Worm (Caenorhabditis elegans): ENCODE measurements around the gene rdl-1.

rdl-1 gene

ce11 chrIV:7790151-7790691 is 20.2 kb upstream of the rdl-1 start:
- no peak for TF ChIP-seq C34F6.9 (tag; optimal IDR thresholded peaks at IDR 0.05)
- no peak for TF ChIP-seq Y55F3AM.14 (GFP tag; optimal IDR thresholded peaks at IDR 0.05)
- no peak for TF ChIP-seq elt-3 (tag; optimal IDR thresholded peaks at IDR 0.05)
- TF ChIP-seq aly-2 (tag; optimal IDR thresholded peaks at IDR 0.05) = no peak
- no peak for TF ChIP-seq R02D3.7 (tag; optimal IDR thresholded peaks at IDR 0.05)
- TF ChIP-seq fos-1 (tag; optimal IDR thresholded peaks at IDR 0.05) = no peak
- no peak for TF ChIP-seq mab-5 (tag; optimal IDR thresholded peaks at IDR 0.05)
- no peak for TF ChIP-seq skn-1 (tag; optimal IDR thresholded peaks at IDR 0.05)
- no peak for TF ChIP-seq nhr-11 (tag; optimal IDR thresholded peaks at IDR 0.05)
- no peak for TF ChIP-seq unc-39 (tag; optimal IDR thresholded peaks at IDR 0.05)
- TF ChIP-seq lsy-2 (tag; optimal IDR thresholded peaks at IDR 0.05) = no peak
- no peak for TF ChIP-seq lin-11 (tag; optimal IDR thresholded peaks at IDR 0.05)
- TF ChIP-seq ztf-4 (tag; optimal IDR thresholded peaks at IDR 0.05) = no peak
- TF ChIP-seq nhr-25 (tag; optimal IDR thresholded peaks at IDR 0.05) = no peak
- TF ChIP-seq nhr-129 (tag; optimal IDR thresholded peaks at IDR 0.05) = no peak
- no peak for TF ChIP-seq sma-3 (GFP tag; optimal IDR thresholded peaks at IDR 0.05)
- no peak for TF ChIP-seq unc-62 (GFP tag; optimal IDR thresholded peaks at IDR 0.05)
- TF ChIP-seq nhr-23 (tag; optimal IDR thresholded peaks at IDR 0.05) = no peak

- TF ChIP-seq snpc-4 (tag; optimal IDR thresholded peaks at IDR 0.05) = no peak
- no peak for TF ChIP-seq mbf-1 (tag; optimal IDR thresholded peaks at IDR 0.05)
- peak; percentile 4 for TF ChIP-seq mab-5 (tag; optimal IDR thresholded peaks at IDR 0.05)
- no peak for TF ChIP-seq peb-1 (tag; optimal IDR thresholded peaks at IDR 0.05)
- peak; percentile 65 for TF ChIP-seq nhr-25 (tag; optimal IDR thresholded peaks at IDR 0.05)
- TF ChIP-seq nhr-12 (tag; optimal IDR thresholded peaks at IDR 0.05) = no peak
- TF ChIP-seq elt-1 (tag; optimal IDR thresholded peaks at IDR 0.05) = no peak
- peak; percentile 54 for TF ChIP-seq lin-13 (GFP tag; optimal IDR thresholded peaks at IDR 0.05)
- TF ChIP-seq ZK546.5 (tag; optimal IDR thresholded peaks at IDR 0.05) = no peak
- TF ChIP-seq dmd-4 (tag; optimal IDR thresholded peaks at IDR 0.05) = no peak
- TF ChIP-seq ceh-82 (tag; optimal IDR thresholded peaks at IDR 0.05) = no peak
- TF ChIP-seq crh-2 (tag; optimal IDR thresholded peaks at IDR 0.05) = peak; percentile 69
- no peak for TF ChIP-seq ceh-16 (tag; optimal IDR thresholded peaks at IDR 0.05)
- TF ChIP-seq nhr-23 (tag; optimal IDR thresholded peaks at IDR 0.05) = no peak
- peak; percentile 57 for TF ChIP-seq F13H6.1 (tag; optimal IDR thresholded peaks at IDR 0.05)
- peak; percentile 44 for TF ChIP-seq nhr-21 (tag; optimal IDR thresholded peaks at IDR 0.05)
- peak; percentile 27 for TF ChIP-seq Y55F3AM.14 (GFP tag; optimal IDR thresholded peaks at IDR 0.05)
- peak; percentile 44 to 65 for TF ChIP-seq mdl-1 (tag; optimal IDR thresholded peaks at IDR 0.05)
- TF ChIP-seq gmeb-1 (tag; optimal IDR thresholded peaks at IDR 0.05) = peak; percentile 61
- no peak for TF ChIP-seq ztf-4 (tag; optimal IDR thresholded peaks at IDR 0.05)
- no peak for TF ChIP-seq unc-39 (tag; optimal IDR thresholded peaks at IDR 0.05)
- TF ChIP-seq C34F6.9 (tag; optimal IDR thresholded peaks at IDR 0.05) = peak; percentile 22
- TF ChIP-seq zag-1 (tag; optimal IDR thresholded peaks at IDR 0.05) = no peak
- no peak for TF ChIP-seq ztf-1 (GFP tag; conservative IDR thresholded peaks at IDR 0.05)
- peak; percentile 26 for TF ChIP-seq sma-9 (GFP tag; optimal IDR thresholded peaks at IDR 0.05)
- TF ChIP-seq sma-9 (tag; optimal IDR thresholded peaks at IDR 0.05) = no peak
- TF ChIP-seq nhr-11 (tag; optimal IDR thresholded peaks at IDR 0.05) = no peak
- TF ChIP-seq sma-3 (GFP tag; optimal IDR thresholded peaks at IDR 0.05) = peak; percentile 61
- TF ChIP-seq nhr-129 (tag; optimal IDR thresholded peaks at IDR 0.05) = peak; percentile 71
- TF ChIP-seq unc-55 (GFP tag; optimal IDR thresholded peaks at IDR 0.05) = peak; percentile 25
- TF ChIP-seq nhr-6 (tag; optimal IDR thresholded peaks at IDR 0.05) = peak; percentile 32
- no peak for TF ChIP-seq aly-2 (tag; optimal IDR thresholded peaks at IDR 0.05)
- no peak for TF ChIP-seq skn-1 (tag; optimal IDR thresholded peaks at IDR 0.05)
- no peak for TF ChIP-seq sem-4 (tag; optimal IDR thresholded peaks at IDR 0.05)
- no peak for TF ChIP-seq lin-11 (tag; optimal IDR thresholded peaks at IDR 0.05)
- TF ChIP-seq fos-1 (tag; optimal IDR thresholded peaks at IDR 0.05) = no peak
- no peak for TF ChIP-seq alr-1 (tag; optimal IDR thresholded peaks at IDR 0.05)
- TF ChIP-seq ama-1 (optimal IDR thresholded peaks at IDR 0.05) = peak; percentile 86
- no peak for TF ChIP-seq R02D3.7 (tag; optimal IDR thresholded peaks at IDR 0.05)
- no peak for TF ChIP-seq egl-27 (tag; optimal IDR thresholded peaks at IDR 0.05)
- TF ChIP-seq ztf-11 (tag; optimal IDR thresholded peaks at IDR 0.05) = no peak
- TF ChIP-seq nhr-237 (tag; optimal IDR thresholded peaks at IDR 0.05) = no peak
- TF ChIP-seq nhr-77 (tag; optimal IDR thresholded peaks at IDR 0.05) = no peak
- no peak for TF ChIP-seq unc-62 (GFP tag; optimal IDR thresholded peaks at IDR 0.05)
- TF ChIP-seq blmp-1 (tag; optimal IDR thresholded peaks at IDR 0.05; ENCODE audit: insufficient read depth) = no peak
- no peak for TF ChIP-seq lin-39 (tag; optimal IDR thresholded peaks at IDR 0.05)
- no peak for TF ChIP-seq elt-3 (tag; optimal IDR thresholded peaks at IDR 0.05)
- peak in 1 of 2 experiments; percentile 73 for TF ChIP-seq lsy-2 (tag; optimal IDR thresholded peaks at IDR 0.05)
- TF ChIP-seq nhr-10 (tag; optimal IDR thresholded peaks at IDR 0.05) = no peak
Observed at ce11 chrIV:7789521-7789949, 19.5 kb upstream of the rdl-1 start, which contains the start of gene imp-3. Gene imp-3, minus strand, starts transcription at chrIV:7789613.

Data from whole organism, L2 larva.